Worm (Caenorhabditis elegans) whole organism, L1 larva: ENCODE data around the gene Y51H4A.937.

Experiments
- C04F5.9 ChIP-seq: sonication (generic microtip); optimal IDR thresholded peaks from 2 replicates; lab custom pipeline; 2016; ENCODE audit warnings: missing genetic modification characterization, missing compliant biosample characterization
- C16A3.4 ChIP-seq: fragments of 150-350 bp; optimal IDR thresholded peaks from 2 replicates; lab custom pipeline; 2014; ENCODE audit warnings: missing biosample characterization, missing genetic modification characterization
- C34B4.2 ChIP-seq: sonication (generic microtip); optimal IDR thresholded peaks from 2 replicates; lab custom pipeline; 2017; ENCODE audit warnings: mild to moderate bottlenecking, missing genetic modification characterization, missing compliant biosample characterization
- aha-1 ChIP-seq: fragments of 150-350 bp; optimal IDR thresholded peaks from 2 replicates; lab custom pipeline; 2014; ENCODE audit warnings: missing biosample characterization, missing genetic modification characterization
- blmp-1 ChIP-seq: fragments of 150-350 bp; optimal IDR thresholded peaks from 2 replicates; lab custom pipeline; 2014; ENCODE audit warnings: missing biosample characterization, missing genetic modification characterization
- ceh-8 ChIP-seq: fragments of 200-800 bp; sonication (Bioruptor generic); optimal IDR thresholded peaks from 2 replicates; lab custom pipeline; 2018; ENCODE audit warnings: mild to moderate bottlenecking, missing genetic modification characterization, moderate library complexity, missing compliant biosample characterization
- ceh-82 ChIP-seq, 3 experiments: fragments of 150-350 bp in 1 of 3; sonication (generic microtip) in 2 of 3; optimal IDR thresholded peaks; 2 replicates each; lab custom pipeline; 2014 to 2017; ENCODE audit warnings: missing biosample characterization in 3 of 3, missing genetic modification characterization in 3 of 3
- ceh-90 ChIP-seq: sonication (generic microtip); optimal IDR thresholded peaks from 2 replicates; lab custom pipeline; 2016; ENCODE audit warnings: missing genetic modification characterization, missing compliant biosample characterization
- dpl-1 ChIP-seq, 3 experiments: fragments of 150-350 bp in 2 of 3; sonication (generic microtip) in 1 of 3; optimal IDR thresholded peaks; 2 replicates each; lab custom pipeline; 2014 to 2017; ENCODE audit warnings: missing biosample characterization in 3 of 3, missing genetic modification characterization in 3 of 3, missing genetic modification reagents in 3 of 3
- dsc-1 ChIP-seq: sonication (generic microtip); optimal IDR thresholded peaks from 2 replicates; lab custom pipeline; 2016; ENCODE audit warnings: mild to moderate bottlenecking, missing genetic modification characterization, missing compliant biosample characterization
- efl-1 ChIP-seq, 4 experiments: fragments of 150-350 bp; optimal IDR thresholded peaks in 3 of 4; peaks in 1 of 4; 1 replicate in 1 of 4; 2 replicates in 3 of 4; lab custom pipeline; 2014; ENCODE audit warnings: missing biosample characterization in 2 of 4, missing genetic modification characterization in 2 of 4, missing genetic modification reagents in 2 of 4
- efl-3 ChIP-seq: fragments of 200-800 bp; sonication (Bioruptor generic); optimal IDR thresholded peaks from 2 replicates; lab custom pipeline; 2018; ENCODE audit warnings: mild to moderate bottlenecking, missing genetic modification characterization, missing compliant biosample characterization
- egl-13 ChIP-seq: sonication (generic microtip); optimal IDR thresholded peaks from 2 replicates; lab custom pipeline; 2016; ENCODE audit warnings: missing genotype, missing genetic modification reagents, missing genetic modification characterization, missing compliant biosample characterization
- egl-27 ChIP-seq, 2 experiments: fragments of 150-350 bp in 1 of 2; sonication (generic microtip); optimal IDR thresholded peaks; 3 replicates each; lab custom pipeline; 2017 to 2018; ENCODE audit warnings: missing biosample characterization in 2 of 2, missing genetic modification characterization in 2 of 2, missing genetic modification reagents in 2 of 2
- fkh-4 ChIP-seq: sonication (generic microtip); optimal IDR thresholded peaks from 2 replicates; lab custom pipeline; 2016; ENCODE audit warnings: missing compliant biosample characterization, missing genetic modification characterization, borderline replicate concordance
- fos-1 ChIP-seq: fragments of 150-350 bp; optimal IDR thresholded peaks from 2 replicates; lab custom pipeline; 2014; ENCODE audit warnings: missing biosample characterization, missing genetic modification characterization
- grh-1 ChIP-seq: fragments of 200-800 bp; sonication (Bioruptor generic); IDR thresholded peaks from 2 replicates; pipeline ENCODE4 v1.3.6; 2022; ENCODE audit warnings: missing genetic modification reagents, missing genetic modification characterization, missing compliant biosample characterization
- irx-1 ChIP-seq: sonication (generic microtip); optimal IDR thresholded peaks from 2 replicates; lab custom pipeline; 2016; ENCODE audit warnings: missing genetic modification characterization, missing compliant biosample characterization
- isw-1 ChIP-seq: fragments of 200-800 bp; sonication (Bioruptor generic); IDR thresholded peaks from 2 replicates; pipeline ENCODE4 v1.3.6; 2022; ENCODE audit warnings: missing genetic modification characterization, missing compliant biosample characterization
- lin-13 ChIP-seq: fragments of 150-350 bp; optimal IDR thresholded peaks from 2 replicates; lab custom pipeline; 2014; ENCODE audit warnings: missing biosample characterization, missing genetic modification reagents, missing genetic modification characterization
- lin-14 ChIP-seq: fragments of 200-800 bp; sonication (Bioruptor generic); optimal IDR thresholded peaks from 2 replicates; lab custom pipeline; 2018; ENCODE audit warnings: mild to moderate bottlenecking, missing genetic modification characterization, moderate library complexity, missing compliant biosample characterization
- lin-35 ChIP-seq, 2 experiments: fragments of 150-350 bp; optimal IDR thresholded peaks; 2 replicates each; lab custom pipeline; 2014; ENCODE audit warnings: missing biosample characterization in 2 of 2, missing genetic modification characterization in 2 of 2, missing genetic modification reagents in 2 of 2
- lin-39 ChIP-seq: fragments of 150-350 bp; optimal IDR thresholded peaks from 2 replicates; lab custom pipeline; 2014; ENCODE audit warnings: missing biosample characterization, missing genetic modification reagents, missing genetic modification characterization
- lsy-2 ChIP-seq, 2 experiments: fragments of 150-350 bp; optimal IDR thresholded peaks; 2 replicates each; lab custom pipeline; 2014; ENCODE audit warnings: missing biosample characterization in 2 of 2, missing genetic modification characterization in 2 of 2
- mab-9 ChIP-seq: fragments of 200-800 bp; sonication (Bioruptor generic); IDR thresholded peaks from 2 replicates; pipeline ENCODE4 v1.3.6; 2022; ENCODE audit warnings: missing genetic modification reagents, missing genetic modification characterization, missing compliant biosample characterization
- mdl-1 ChIP-seq, 2 experiments: fragments of 150-350 bp; optimal IDR thresholded peaks; 2 replicates each; lab custom pipeline; 2014 to 2017; ENCODE audit warnings: missing biosample characterization in 2 of 2, missing genetic modification characterization in 2 of 2, inconsistent platforms in 1 of 2
- mef-2 ChIP-seq: fragments of 150-350 bp; optimal IDR thresholded peaks from 2 replicates; lab custom pipeline; 2014; ENCODE audit warnings: missing biosample characterization, missing genetic modification characterization
- nhr-11 ChIP-seq: fragments of 150-350 bp; optimal IDR thresholded peaks from 2 replicates; lab custom pipeline; 2014; ENCODE audit warnings: missing biosample characterization, missing genetic modification characterization
- nhr-12 ChIP-seq: sonication (generic microtip); optimal IDR thresholded peaks from 2 replicates; lab custom pipeline; 2017; ENCODE audit warnings: missing biosample characterization, missing genetic modification characterization
- nhr-19 ChIP-seq: fragments of 200-800 bp; sonication (Bioruptor generic); conservative IDR thresholded peaks from 2 replicates; pipeline ENCODE4 v1.3.6; 2022; ENCODE audit warnings: missing genetic modification characterization, missing compliant biosample characterization
- nhr-20 ChIP-seq: sonication (generic microtip); optimal IDR thresholded peaks from 2 replicates; lab custom pipeline; 2016; ENCODE audit warnings: mild to moderate bottlenecking, missing genetic modification characterization, missing compliant biosample characterization
- nhr-237 ChIP-seq: fragments of 150-350 bp; optimal IDR thresholded peaks from 2 replicates; lab custom pipeline; 2014; ENCODE audit warnings: missing biosample characterization, missing genetic modification characterization
- nhr-47 ChIP-seq: sonication (generic microtip); optimal IDR thresholded peaks from 2 replicates; lab custom pipeline; 2016; ENCODE audit warnings: mild to moderate bottlenecking, missing genetic modification characterization, moderate library complexity, missing compliant biosample characterization
- nhr-71 ChIP-seq: sonication (generic microtip); optimal IDR thresholded peaks from 2 replicates; lab custom pipeline; 2016; ENCODE audit warnings: mild to moderate bottlenecking, missing genetic modification characterization, moderate library complexity, missing compliant biosample characterization
- nhr-76 ChIP-seq: sonication (generic microtip); optimal IDR thresholded peaks from 2 replicates; lab custom pipeline; 2017; ENCODE audit warnings: missing biosample characterization, missing genetic modification characterization
- nhr-77 ChIP-seq: fragments of 150-350 bp; optimal IDR thresholded peaks from 2 replicates; lab custom pipeline; 2014; ENCODE audit warnings: missing biosample characterization, missing genetic modification characterization
- nhr-84 ChIP-seq: sonication (generic microtip); optimal IDR thresholded peaks from 2 replicates; lab custom pipeline; 2017; ENCODE audit warnings: missing biosample characterization, missing genetic modification characterization
- nhr-90 ChIP-seq: sonication (generic microtip); optimal IDR thresholded peaks from 2 replicates; lab custom pipeline; 2016; ENCODE audit warnings: mild to moderate bottlenecking, missing genetic modification characterization, missing compliant biosample characterization; ENCODE audit not compliant: poor library complexity
- pax-3 ChIP-seq: fragments of 200-800 bp; sonication (Bioruptor generic); optimal IDR thresholded peaks from 2 replicates; lab custom pipeline; 2018; ENCODE audit warnings: mild to moderate bottlenecking, missing genetic modification characterization, moderate library complexity, missing compliant biosample characterization
- pqm-1 ChIP-seq: sonication (generic microtip); optimal IDR thresholded peaks from 3 replicates; lab custom pipeline; 2017; ENCODE audit warnings: missing biosample characterization, missing genetic modification characterization
- rnt-1 ChIP-seq: sonication (generic microtip); optimal IDR thresholded peaks from 2 replicates; lab custom pipeline; 2016; ENCODE audit warnings: mild to moderate bottlenecking, missing genetic modification characterization, moderate library complexity, missing compliant biosample characterization
- snpc-4 ChIP-seq: fragments of 150-350 bp; optimal IDR thresholded peaks from 2 replicates; lab custom pipeline; 2014; ENCODE audit warnings: missing biosample characterization, missing genetic modification characterization
- snu-23 ChIP-seq: sonication (generic microtip); optimal IDR thresholded peaks from 2 replicates; lab custom pipeline; 2016; ENCODE audit warnings: missing genetic modification characterization, missing compliant biosample characterization
- sox-4 ChIP-seq: sonication (generic microtip); optimal IDR thresholded peaks from 2 replicates; lab custom pipeline; 2016; ENCODE audit warnings: missing genetic modification characterization, missing compliant biosample characterization
- sup-37 ChIP-seq: fragments of 200-800 bp; sonication (Bioruptor generic); optimal IDR thresholded peaks from 2 replicates; lab custom pipeline; 2018; ENCODE audit warnings: mild to moderate bottlenecking, missing genetic modification characterization, missing compliant biosample characterization
- swsn-7 ChIP-seq: sonication (generic microtip); optimal IDR thresholded peaks from 2 replicates; lab custom pipeline; 2016; ENCODE audit warnings: missing genetic modification characterization, missing compliant biosample characterization
- unc-130 ChIP-seq: fragments of 150-350 bp; optimal IDR thresholded peaks from 2 replicates; lab custom pipeline; 2017; ENCODE audit warnings: missing biosample characterization, missing genetic modification characterization, inconsistent platforms
- ztf-11 ChIP-seq, 2 experiments: sonication (generic microtip); optimal IDR thresholded peaks; 2 replicates each; lab custom pipeline; 2016 to 2017; ENCODE audit warnings: missing genetic modification characterization in 2 of 2, missing biosample characterization in 1 of 2, missing compliant biosample characterization in 1 of 2
- ztf-4 ChIP-seq: fragments of 150-350 bp; optimal IDR thresholded peaks from 2 replicates; lab custom pipeline; 2014; ENCODE audit warnings: missing biosample characterization, missing genetic modification characterization

Gene Y51H4A.937

DNA sequence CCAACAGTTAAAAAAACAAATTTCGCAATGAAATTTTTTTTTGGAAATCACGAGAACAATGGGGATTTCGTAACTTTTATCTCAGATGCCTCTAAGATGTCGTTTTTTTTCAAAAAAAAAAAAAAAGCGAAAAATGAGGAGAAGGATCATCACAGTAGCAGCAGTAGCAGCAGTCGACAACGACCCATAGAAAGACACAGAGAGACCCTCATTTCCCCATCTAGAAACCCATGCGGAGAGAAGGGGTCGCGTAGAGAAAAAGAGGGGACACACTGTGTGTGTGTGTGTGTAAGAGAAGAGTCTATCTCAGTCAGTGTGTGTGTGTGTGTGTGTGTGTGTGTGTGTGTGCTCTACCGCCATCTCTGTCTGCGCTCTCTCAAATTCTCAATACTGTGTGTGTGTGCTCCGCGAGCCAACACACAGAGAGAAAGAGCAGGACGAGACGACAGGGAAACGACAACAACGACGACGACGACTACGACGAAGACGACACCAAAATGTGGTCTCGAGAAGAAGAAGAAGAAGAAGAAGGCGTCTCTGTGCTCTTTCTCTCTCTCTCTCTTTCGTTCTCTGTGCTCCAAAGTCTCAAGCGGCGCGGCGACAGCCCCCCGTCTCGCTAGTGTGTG lies 37.0 kb upstream of the Y51H4A.937 start (continued):
- peak; percentile 24 for TF ChIP-seq lin-13 (GFP tag; lab: Kevin White, UChicago)
- TF ChIP-seq lin-39, result no peak
- peak; percentile 33 for TF ChIP-seq nhr-77
- TF ChIP-seq ztf-11 (tag; optimal IDR thresholded peaks at IDR 0.05; lab: Kevin White, UChicago), result peak in 1 of 2 experiments; percentile 39

DNA sequence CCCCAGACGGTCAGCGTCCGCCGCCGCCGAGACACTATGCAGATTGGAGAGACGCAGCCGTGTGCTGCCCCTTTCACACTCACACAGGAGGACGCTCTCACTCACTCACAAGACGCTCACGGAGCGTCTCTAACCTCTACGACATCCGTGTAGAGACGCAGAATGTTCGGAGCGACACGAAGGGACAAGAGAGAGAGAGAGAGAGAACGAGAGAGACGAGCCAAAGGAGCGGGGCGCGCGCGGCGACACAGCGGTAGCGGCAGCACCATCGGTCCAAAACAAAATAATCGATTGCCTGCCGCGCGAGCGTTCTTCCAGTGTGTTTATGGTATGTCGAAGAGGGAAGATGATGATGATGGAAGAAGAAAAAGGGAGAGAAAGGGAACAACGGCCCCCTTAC lies 36.1 kb upstream of the Y51H4A.937 start:
- peak; percentile 37 for TF ChIP-seq nhr-237 (tag; lab: Kevin White, UChicago)
- TF ChIP-seq lin-35 (GFP tag; optimal IDR thresholded peaks at IDR 0.05; lab: Kevin White, UChicago), result peak; percentile 68 to 73
- TF ChIP-seq fkh-4, result peak; percentile 36
- TF ChIP-seq nhr-19 (GFP tag; lab: Robert Waterston, UW), result peak; percentile 74
- peak; percentile 64 for TF ChIP-seq sox-4
- peak; percentile 60 for TF ChIP-seq mef-2 (tag; lab: Kevin White, UChicago)
- no peak for TF ChIP-seq pax-3
- TF ChIP-seq rnt-1 (tag; lab: Kevin White, UChicago), result peak; percentile 91
- TF ChIP-seq nhr-12 (tag; lab: Kevin White, UChicago), result no peak
- TF ChIP-seq ztf-11 (tag; optimal IDR thresholded peaks at IDR 0.05; lab: Kevin White, UChicago), result peak in 1 of 2 experiments; percentile 71
- no peak for TF ChIP-seq ceh-90 (tag; lab: Kevin White, UChicago)
- no peak for TF ChIP-seq pqm-1 (tag; lab: Kevin White, UChicago)
- peak; percentile 91 for TF ChIP-seq nhr-20 (tag; lab: Kevin White, UChicago)
- TF ChIP-seq nhr-90 (tag; lab: Kevin White, UChicago), result peak; percentile 85
- peak; percentile 70 to 87 for TF ChIP-seq efl-1 (optimal IDR thresholded peaks at IDR 0.05; lab: Kevin White, UChicago)
- TF ChIP-seq efl-1 (GFP tag; optimal IDR thresholded peaks at IDR 0.05 in 1 of 2; lab: Kevin White, UChicago), result peak in 1 of 2 experiments; percentile 32
- no peak for TF ChIP-seq nhr-76
- peak; percentile 59 for TF ChIP-seq dsc-1 (tag; lab: Kevin White, UChicago)
- peak; percentile 58 for TF ChIP-seq C16A3.4 (tag; lab: Kevin White, UChicago)
- no peak for TF ChIP-seq efl-3
- peak; percentile 87 for TF ChIP-seq nhr-47
- TF ChIP-seq C04F5.9 (tag; lab: Kevin White, UChicago), result peak; percentile 10
- peak; percentile 75 for TF ChIP-seq egl-13
- peak; percentile 89 for TF ChIP-seq swsn-7 (tag; lab: Kevin White, UChicago)
- peak; percentile 95 for TF ChIP-seq nhr-71 (tag; lab: Kevin White, UChicago)
- peak; percentile 60; the same call in 1 of the 2 replicates for TF ChIP-seq mab-9 (GFP tag; lab: Robert Waterston, UW)
- TF ChIP-seq nhr-77, result peak; percentile 69
- TF ChIP-seq ceh-8, result peak; percentile 58
- TF ChIP-seq blmp-1 (tag; lab: Kevin White, UChicago), result peak; percentile 80
- TF ChIP-seq snpc-4, result peak; percentile 62
- TF ChIP-seq lin-14 (GFP tag; lab: Kevin White, UChicago), result peak; percentile 96
- TF ChIP-seq lin-13 (GFP tag; lab: Kevin White, UChicago), result peak; percentile 55
- no peak for TF ChIP-seq unc-130 (tag; lab: Kevin White, UChicago)
- peak; percentile 71 to 94 (median 85) for TF ChIP-seq ceh-82 (tag; optimal IDR thresholded peaks at IDR 0.05; lab: Kevin White, UChicago)
- no peak for TF ChIP-seq nhr-11 (tag; lab: Kevin White, UChicago)
- TF ChIP-seq irx-1 (tag; lab: Kevin White, UChicago), result peak; percentile 4
- peak; percentile 90 for TF ChIP-seq fos-1
- TF ChIP-seq snu-23, result peak; percentile 91
- peak; percentile 43 for TF ChIP-seq grh-1 (GFP tag; lab: Robert Waterston, UW)
- peak; percentile 61 for TF ChIP-seq isw-1 (GFP tag; lab: Robert Waterston, UW)
- peak; percentile 74 to 86 for TF ChIP-seq lsy-2 (tag; optimal IDR thresholded peaks at IDR 0.05; lab: Kevin White, UChicago)
- TF ChIP-seq egl-27 (tag; optimal IDR thresholded peaks at IDR 0.05; lab: Kevin White, UChicago), result peak in 1 of 2 experiments; percentile 14
- TF ChIP-seq ztf-4, result peak; percentile 48
- peak in 1 of 2 experiments; percentile 75 for TF ChIP-seq mdl-1 (tag; optimal IDR thresholded peaks at IDR 0.05; lab: Kevin White, UChicago)
- TF ChIP-seq aha-1 (tag; lab: Kevin White, UChicago), result peak; percentile 41
- peak in 2 of 3 experiments; percentile 34 to 40 for TF ChIP-seq dpl-1 (GFP tag; optimal IDR thresholded peaks at IDR 0.05; lab: Kevin White, UChicago)
- no peak for TF ChIP-seq C34B4.2 (tag; lab: Kevin White, UChicago)
- no peak for TF ChIP-seq nhr-84 (tag; lab: Kevin White, UChicago)
- no peak for TF ChIP-seq sup-37
